Worm (Caenorhabditis elegans): ENCODE results near the gene srw-35.

- TF ChIP-seq peb-1 (tag; optimal IDR thresholded peaks at IDR 0.05) (no peak), nhr-77 (tag; optimal IDR thresholded peaks at IDR 0.05) (no peak), ZK546.5 (tag; optimal IDR thresholded peaks at IDR 0.05) (no peak), ceh-82 (tag; optimal IDR thresholded peaks at IDR 0.05) (no peak), egl-27 (tag; optimal IDR thresholded peaks at IDR 0.05) (no peak), blmp-1 (tag; optimal IDR thresholded peaks at IDR 0.05; ENCODE audit: insufficient read depth) (no peak), aly-2 (tag; optimal IDR thresholded peaks at IDR 0.05) (no peak), Y55F3AM.14 (GFP tag; optimal IDR thresholded peaks at IDR 0.05) (no peak), nhr-11 (tag; optimal IDR thresholded peaks at IDR 0.05) (no peak), elt-3 (tag; optimal IDR thresholded peaks at IDR 0.05) (no peak), snpc-4 (tag; optimal IDR thresholded peaks at IDR 0.05) (no peak)
Observed at ce11 chrV:16424428-16424827, 47.9 kb upstream of the srw-35 start, which contains the start of gene srw-29.

All from whole organism, L2 larva.